Fruit fly (Drosophila melanogaster) whole organism, embryonic: ENCODE data around the gene spas.
A peak's percentile ranks its signal among the peaks of the same experiment; 100 is the strongest.

Experiments used
- ATbp ChIP-seq: fragments of 200-800 bp; sonication (Bioruptor generic); optimal IDR thresholded peaks from 2 replicates; lab custom pipeline; 2017; ENCODE audit warnings: missing biosample characterization, mild to moderate bottlenecking, missing genetic modification characterization, missing genetic modification reagents
- Ada2b ChIP-seq: fragments of 200-800 bp; sonication (Bioruptor generic); IDR thresholded peaks from 2 replicates; pipeline ENCODE4 v1.3.6; 2022; ENCODE audit warnings: missing biosample characterization, missing genetic modification characterization
- Bdp1 ChIP-seq: fragments of 200-800 bp; sonication (Bioruptor generic); optimal IDR thresholded peaks from 3 replicates; lab custom pipeline; 2016; ENCODE audit warnings: missing biosample characterization, missing genetic modification characterization
- Bgb ChIP-seq: fragments of 200-800 bp; sonication (Bioruptor generic); IDR thresholded peaks from 2 replicates; pipeline ENCODE4 v1.3.6; 2022; ENCODE audit warnings: missing biosample characterization, missing genetic modification characterization; ENCODE audit not compliant: partially characterized antibody
- CG10959 ChIP-seq: fragments of 200-800 bp; sonication (Bioruptor generic); IDR thresholded peaks from 2 replicates; pipeline ENCODE4 v1.3.6; 2022; ENCODE audit warnings: missing biosample characterization, missing genetic modification characterization
- CG11085 ChIP-seq: fragments of 200-800 bp; sonication (Bioruptor generic); IDR thresholded peaks from 2 replicates; pipeline ENCODE4 v1.3.6; 2022; ENCODE audit warnings: missing biosample characterization, missing genetic modification characterization
- CG11093 ChIP-seq: fragments of 200-800 bp; sonication (Bioruptor generic); IDR thresholded peaks from 3 replicates; pipeline ENCODE4 v1.3.6; 2022; ENCODE audit warnings: missing biosample characterization, missing genetic modification characterization
- CG11247 ChIP-seq: fragments of 200-800 bp; sonication (Bioruptor generic); IDR thresholded peaks from 2 replicates; pipeline ENCODE4 v1.3.6; 2022; ENCODE audit warnings: missing biosample characterization, missing genetic modification characterization
- CG12155 ChIP-seq: fragments of 200-800 bp; sonication (Bioruptor generic); optimal IDR thresholded peaks from 3 replicates; lab custom pipeline; 2016; ENCODE audit warnings: missing biosample characterization, missing genetic modification characterization
- CG12942 ChIP-seq: fragments of 200-800 bp; sonication (Bioruptor generic); optimal IDR thresholded peaks from 3 replicates; lab custom pipeline; 2016; ENCODE audit warnings: missing biosample characterization, missing genetic modification characterization
- CG13296 ChIP-seq: fragments of 200-800 bp; sonication (Bioruptor generic); optimal IDR thresholded peaks from 3 replicates; lab custom pipeline; 2018; ENCODE audit warnings: missing biosample characterization, mild to moderate bottlenecking, missing genetic modification characterization
- CG14860 ChIP-seq: fragments of 200-800 bp; sonication (Bioruptor generic); IDR thresholded peaks from 3 replicates; pipeline ENCODE4 v1.3.6; 2022; ENCODE audit warnings: missing biosample characterization, missing genetic modification characterization; ENCODE audit not compliant: partially characterized antibody
- CG17359 ChIP-seq: fragments of 200-800 bp; sonication (Bioruptor generic); optimal IDR thresholded peaks from 3 replicates; lab custom pipeline; 2018; ENCODE audit warnings: missing biosample characterization, mild to moderate bottlenecking, missing genetic modification characterization, moderate library complexity
- CG31365 ChIP-seq: fragments of 200-800 bp; sonication (Bioruptor generic); optimal IDR thresholded peaks from 2 replicates; lab custom pipeline; 2018; ENCODE audit warnings: missing biosample characterization, mild to moderate bottlenecking, missing genetic modification characterization
- CG3995 ChIP-seq: fragments of 200-800 bp; sonication (Bioruptor generic); optimal IDR thresholded peaks from 3 replicates; lab custom pipeline; 2016; ENCODE audit warnings: missing biosample characterization, missing genetic modification characterization
- CG6254 ChIP-seq: fragments of 200-800 bp; sonication (Bioruptor generic); optimal IDR thresholded peaks from 3 replicates; lab custom pipeline; 2017; ENCODE audit warnings: mild to moderate bottlenecking, missing biosample characterization, missing genetic modification reagents, missing genetic modification characterization
- CG7928 ChIP-seq: fragments of 200-800 bp; sonication (Bioruptor generic); optimal IDR thresholded peaks from 2 replicates; lab custom pipeline; 2017; ENCODE audit warnings: missing biosample characterization, mild to moderate bottlenecking, missing genetic modification characterization
- CG7963 ChIP-seq: fragments of 200-800 bp; sonication (Bioruptor generic); IDR thresholded peaks from 3 replicates; pipeline ENCODE4 v1.3.6; 2022; ENCODE audit warnings: missing biosample characterization, missing genetic modification characterization; ENCODE audit not compliant: partially characterized antibody
- CG8089 ChIP-seq: fragments of 200-800 bp; sonication (Bioruptor generic); optimal IDR thresholded peaks from 3 replicates; lab custom pipeline; 2016; ENCODE audit warnings: missing biosample characterization, missing genetic modification characterization
- CG8924 ChIP-seq: fragments of 200-800 bp; optimal IDR thresholded peaks from 3 replicates; lab custom pipeline; 2019; ENCODE audit warnings: missing biosample characterization, mild to moderate bottlenecking, missing genetic modification characterization, moderate library complexity
- CG9817 ChIP-seq: fragments of 200-800 bp; sonication (Bioruptor generic); optimal IDR thresholded peaks from 2 replicates; lab custom pipeline; 2018; ENCODE audit warnings: missing biosample characterization, mild to moderate bottlenecking, missing genetic modification characterization, moderate library complexity
- Gug ChIP-seq: fragments of 200-800 bp; sonication (Bioruptor generic); IDR thresholded peaks from 4 replicates; pipeline ENCODE4 v1.3.6; 2022; ENCODE audit warnings: missing biosample characterization, missing genetic modification characterization
- HLHmδ ChIP-seq: fragments of 200-800 bp; sonication (Bioruptor generic); optimal IDR thresholded peaks from 2 replicates; lab custom pipeline; 2018; ENCODE audit warnings: missing biosample characterization, mild to moderate bottlenecking, missing genetic modification characterization, moderate library complexity
- Hsf ChIP-seq: fragments of 200-800 bp; sonication (Bioruptor generic); optimal IDR thresholded peaks from 3 replicates; lab custom pipeline; 2016; ENCODE audit warnings: missing biosample characterization, missing genetic modification characterization
- Lpt ChIP-seq: fragments of >200 bp; optimal IDR thresholded peaks from 2 replicates; lab custom pipeline; 2018; ENCODE audit warnings: missing biosample characterization, missing genetic modification characterization
- Meics ChIP-seq: fragments of 200-800 bp; sonication (Bioruptor generic); optimal IDR thresholded peaks from 2 replicates; lab custom pipeline; 2017; ENCODE audit warnings: missing biosample characterization, mild to moderate bottlenecking, missing genetic modification characterization
- NK7.1 ChIP-seq: fragments of 200-800 bp; sonication (Bioruptor generic); optimal IDR thresholded peaks from 3 replicates; lab custom pipeline; 2016; ENCODE audit warnings: missing biosample characterization, missing genetic modification characterization
- Nf-YA ChIP-seq: fragments of 200-800 bp; sonication (Bioruptor generic); IDR thresholded peaks from 2 replicates; pipeline ENCODE4 v1.3.6; 2022; ENCODE audit warnings: missing biosample characterization, missing genetic modification characterization
- Nf-YB ChIP-seq: fragments of 200-800 bp; sonication (Bioruptor generic); optimal IDR thresholded peaks from 3 replicates; lab custom pipeline; 2019; ENCODE audit warnings: missing biosample characterization, mild to moderate bottlenecking, missing genetic modification characterization, moderate library complexity
- abd-A ChIP-seq: fragments of 200-800 bp; sonication (Bioruptor generic); optimal IDR thresholded peaks from 3 replicates; lab custom pipeline; 2019; ENCODE audit warnings: missing biosample characterization, mild to moderate bottlenecking, missing genetic modification characterization, moderate library complexity
- ase ChIP-seq: fragments of 200-800 bp; sonication (Bioruptor generic); IDR thresholded peaks from 3 replicates; pipeline ENCODE4 v1.3.6; 2022; ENCODE audit warnings: missing biosample characterization, missing genetic modification characterization
- bowl ChIP-seq: fragments of 200-800 bp; sonication (Bioruptor generic); IDR thresholded peaks from 2 replicates; pipeline ENCODE4 v1.3.6; 2022; ENCODE audit warnings: missing biosample characterization, missing genetic modification characterization
- cwo ChIP-seq: fragments of 200-800 bp; sonication (Bioruptor generic); optimal IDR thresholded peaks from 3 replicates; lab custom pipeline; 2017; ENCODE audit warnings: missing biosample characterization, missing genetic modification characterization, mild to moderate bottlenecking, moderate library complexity, missing genetic modification reagents
- dmrt11E ChIP-seq: fragments of 200-800 bp; sonication (Bioruptor generic); optimal IDR thresholded peaks from 3 replicates; lab custom pipeline; 2018; ENCODE audit warnings: missing biosample characterization, mild to moderate bottlenecking, missing genetic modification characterization, moderate library complexity
- eve ChIP-seq, 2 experiments: fragments of >200 bp; optimal IDR thresholded peaks; 2 replicates each; lab custom pipeline; 2017; ENCODE audit warnings: missing biosample characterization in 2 of 2, missing genetic modification characterization in 2 of 2
- fd3F ChIP-seq: fragments of 200-800 bp; sonication (Bioruptor generic); optimal IDR thresholded peaks from 2 replicates; lab custom pipeline; 2018; ENCODE audit warnings: missing biosample characterization, mild to moderate bottlenecking, missing genetic modification characterization, moderate library complexity
- gfzf ChIP-seq: fragments of 200-800 bp; sonication (Bioruptor generic); optimal IDR thresholded peaks from 2 replicates; lab custom pipeline; 2016; ENCODE audit warnings: missing biosample characterization, mild to moderate bottlenecking, missing genetic modification characterization, moderate library complexity
- insv ChIP-seq, 2 experiments: fragments of 200-800 bp; sonication (Bioruptor generic); optimal IDR thresholded peaks; 3 replicates each; lab custom pipeline; 2016 to 2018; ENCODE audit warnings: missing biosample characterization in 2 of 2, missing genetic modification characterization in 2 of 2
- jumu ChIP-seq: fragments of 200-800 bp; sonication (Bioruptor generic); optimal IDR thresholded peaks from 3 replicates; lab custom pipeline; 2016; ENCODE audit warnings: missing biosample characterization, missing genetic modification characterization
- kay ChIP-seq: fragments of 200-800 bp; sonication (Bioruptor generic); optimal IDR thresholded peaks from 2 replicates; lab custom pipeline; 2016; ENCODE audit warnings: missing biosample characterization, missing genetic modification characterization
- mld ChIP-seq: fragments of 200-800 bp; sonication (Bioruptor generic); IDR thresholded peaks from 3 replicates; pipeline ENCODE4 v1.3.6; 2022; ENCODE audit warnings: missing biosample characterization, missing genetic modification characterization; ENCODE audit not compliant: partially characterized antibody
- org-1 ChIP-seq: fragments of 200-800 bp; sonication (Bioruptor generic); optimal IDR thresholded peaks from 2 replicates; lab custom pipeline; 2017; ENCODE audit warnings: missing biosample characterization, missing genetic modification characterization
- rib ChIP-seq: fragments of 200-800 bp; sonication (Bioruptor generic); IDR thresholded peaks from 2 replicates; pipeline ENCODE4 v1.3.6; 2022; ENCODE audit warnings: missing biosample characterization, missing genetic modification characterization
- salm ChIP-seq: fragments of 200-800 bp; sonication (Bioruptor generic); optimal IDR thresholded peaks from 2 replicates; lab custom pipeline; 2018; ENCODE audit warnings: missing biosample characterization, mild to moderate bottlenecking, missing genetic modification characterization
- sc ChIP-seq, 3 experiments: fragments of >200 bp in 2 of 3; fragments of 200-800 bp in 1 of 3; sonication (Bioruptor generic) in 1 of 3; optimal IDR thresholded peaks; 2 replicates in 2 of 3; 3 replicates in 1 of 3; lab custom pipeline; 2017; ENCODE audit warnings: mild to moderate bottlenecking in 1 of 3, missing biosample characterization in 1 of 3, missing genetic modification characterization in 1 of 3, missing genetic modification reagents in 1 of 3
- shn ChIP-seq: fragments of 200-800 bp; sonication (Bioruptor generic); optimal IDR thresholded peaks from 3 replicates; lab custom pipeline; 2016; ENCODE audit warnings: missing biosample characterization, missing genetic modification characterization
- tll ChIP-seq, 2 experiments: fragments of 200-800 bp in 1 of 2; fragments of >200 bp in 1 of 2; sonication (Bioruptor generic) in 1 of 2; optimal IDR thresholded peaks; 2 replicates each; lab custom pipeline; 2017 to 2019; ENCODE audit warnings: missing biosample characterization in 2 of 2, missing genetic modification characterization in 2 of 2, mild to moderate bottlenecking in 1 of 2, moderate library complexity in 1 of 2
- wek ChIP-seq: fragments of 200-800 bp; sonication (Bioruptor generic); optimal IDR thresholded peaks from 3 replicates; lab custom pipeline; 2018; ENCODE audit warnings: missing biosample characterization, mild to moderate bottlenecking, missing genetic modification characterization, moderate library complexity

spas gene

dm6 chr3R:24037538-24038265 lies at the start of gene spas (continued):
- TF ChIP-seq CG7928 (GFP tag; lab: Kevin White, UChicago), result peak; percentile 90
- TF ChIP-seq CG12942 (GFP tag; lab: Kevin White, UChicago), result peak; percentile 69
- peak; percentile 77 for TF ChIP-seq shn (GFP tag; lab: Kevin White, UChicago)
- peak; percentile 40 for TF ChIP-seq fd3F (GFP tag; lab: Kevin White, UChicago)
- peak; percentile 79 for TF ChIP-seq rib (GFP tag; lab: Robert Waterston, UW)
- TF ChIP-seq cwo (GFP tag; lab: Kevin White, UChicago), result no peak
- peak; percentile 44; the same call in 1 of the 2 replicates for TF ChIP-seq CG11085 (GFP tag; lab: Robert Waterston, UW)
- TF ChIP-seq Ada2b (GFP tag; lab: Robert Waterston, UW), result peak; percentile 41; the same call in 1 of the 2 replicates
- TF ChIP-seq gfzf (GFP tag; lab: Kevin White, UChicago), result peak; percentile 27
- TF ChIP-seq eve (GFP tag; optimal IDR thresholded peaks at IDR 0.05; lab: Kevin White, UChicago), result no peak
- TF ChIP-seq CG7963, result peak; percentile 75; the same call in 2 of the 3 replicates
- peak; percentile 2 for TF ChIP-seq org-1 (GFP tag; lab: Kevin White, UChicago)
- peak; percentile 61 for TF ChIP-seq CG10959 (GFP tag; lab: Robert Waterston, UW)
- peak; percentile 56 for TF ChIP-seq CG8089
- peak; percentile 62 for TF ChIP-seq NK7.1 (GFP tag; lab: Kevin White, UChicago)
- peak; percentile 85 for TF ChIP-seq jumu (GFP tag; lab: Kevin White, UChicago)
- TF ChIP-seq Bdp1 (GFP tag; lab: Kevin White, UChicago), result peak; percentile 65
- peak; percentile 53; the same call in 1 of the 3 replicates for TF ChIP-seq ase (GFP tag; lab: Robert Waterston, UW)
- TF ChIP-seq CG13296 (GFP tag; lab: Kevin White, UChicago), result peak; percentile 37
- TF ChIP-seq CG11247, result peak; percentile 53
- no peak for TF ChIP-seq abd-A (tag; lab: Kevin White, UChicago)
- peak; percentile 46 for TF ChIP-seq CG8924 (tag; lab: Kevin White, UChicago)
- TF ChIP-seq kay, result peak; percentile 30
- TF ChIP-seq CG14860 (GFP tag; lab: Robert Waterston, UW), result peak; percentile 92
- no peak for TF ChIP-seq bowl (GFP tag; lab: Robert Waterston, UW)
- TF ChIP-seq Nf-YA (GFP tag; lab: Robert Waterston, UW), result no peak
- no peak for TF ChIP-seq ATbp (GFP tag; lab: Kevin White, UChicago)
- peak; percentile 88 for TF ChIP-seq Gug (GFP tag; lab: Robert Waterston, UW)
- TF ChIP-seq Hsf (GFP tag; lab: Kevin White, UChicago), result peak; percentile 75
- peak; percentile 40 to 92 for TF ChIP-seq tll (GFP tag; optimal IDR thresholded peaks at IDR 0.05; lab: Kevin White, UChicago)
- peak; percentile 31 for TF ChIP-seq Nf-YB (GFP tag; lab: Kevin White, UChicago)
- peak; percentile 76 for TF ChIP-seq mld (GFP tag; lab: Robert Waterston, UW)
- TF ChIP-seq CG17359 (tag; lab: Kevin White, UChicago), result peak; percentile 49
- TF ChIP-seq salm (tag; lab: Kevin White, UChicago), result no peak
- no peak for TF ChIP-seq insv (GFP tag; optimal IDR thresholded peaks at IDR 0.05; lab: Kevin White, UChicago)
- TF ChIP-seq sc (optimal IDR thresholded peaks at IDR 0.05; lab: Kevin White, UChicago), result no peak
- no peak for TF ChIP-seq sc (GFP tag; optimal IDR thresholded peaks at IDR 0.05; lab: Kevin White, UChicago)
- TF ChIP-seq CG12155 (GFP tag; lab: Kevin White, UChicago), result peak; percentile 75
- TF ChIP-seq CG9817 (tag; lab: Kevin White, UChicago), result peak; percentile 67
- TF ChIP-seq Lpt (GFP tag; lab: Kevin White, UChicago), result no peak
- TF ChIP-seq Bgb (GFP tag; lab: Robert Waterston, UW), result peak; percentile 94
- peak; percentile 78 for TF ChIP-seq dmrt11E
- no peak for TF ChIP-seq HLHmδ (GFP tag; lab: Kevin White, UChicago)
- no peak for TF ChIP-seq wek (GFP tag; lab: Kevin White, UChicago)
- TF ChIP-seq CG11093 (GFP tag; lab: Robert Waterston, UW), result peak; percentile 55; the same call in 1 of the 3 replicates
- TF ChIP-seq Meics (GFP tag; lab: Kevin White, UChicago), result peak; percentile 54
- no peak for TF ChIP-seq CG31365 (tag; lab: Kevin White, UChicago)
- TF ChIP-seq CG3995 (GFP tag; lab: Kevin White, UChicago), result peak; percentile 31
- TF ChIP-seq CG6254 (GFP tag; lab: Kevin White, UChicago), result peak; percentile 22
